Fruit fly (Drosophila melanogaster) whole organism, embryonic: ENCODE results near the gene CG3651.

Experiments
- CG11398 ChIP-seq: fragments of 200-800 bp; sonication (Bioruptor generic); optimal IDR thresholded peaks from 2 replicates; lab custom pipeline; 2016; ENCODE audit warnings: missing biosample characterization, missing genetic modification characterization
- CG13624 ChIP-seq: fragments of 200-800 bp; sonication (Bioruptor generic); optimal IDR thresholded peaks from 2 replicates; lab custom pipeline; 2016; ENCODE audit warnings: missing biosample characterization, missing genetic modification characterization
- CG4424 ChIP-seq: fragments of 200-800 bp; sonication (Bioruptor generic); optimal IDR thresholded peaks from 3 replicates; lab custom pipeline; 2016; ENCODE audit warnings: missing biosample characterization, missing genetic modification characterization
- CG7987 ChIP-seq: fragments of 200-800 bp; sonication (Bioruptor generic); optimal IDR thresholded peaks from 2 replicates; lab custom pipeline; 2018; ENCODE audit warnings: missing biosample characterization, mild to moderate bottlenecking, missing genetic modification characterization, moderate library complexity
- Camta ChIP-seq: fragments of 200-800 bp; sonication (Bioruptor generic); optimal IDR thresholded peaks from 2 replicates; lab custom pipeline; 2016; ENCODE audit warnings: missing biosample characterization, missing genetic modification characterization
- Usf ChIP-seq: fragments of 200-800 bp; sonication (Bioruptor generic); optimal IDR thresholded peaks from 2 replicates; lab custom pipeline; 2017; ENCODE audit warnings: missing genotype, missing biosample characterization, missing genetic modification characterization
- fru ChIP-seq: fragments of >200 bp; optimal IDR thresholded peaks from 2 replicates; lab custom pipeline; 2017
- gro ChIP-seq: fragments of 200-800 bp; sonication (Bioruptor generic); optimal IDR thresholded peaks from 2 replicates; lab custom pipeline; 2016; ENCODE audit warnings: missing biosample characterization, missing genetic modification characterization
- sisA ChIP-seq: fragments of 200-800 bp; sonication (Bioruptor generic); IDR thresholded peaks from 2 replicates; pipeline ENCODE4 v1.3.6; 2022; ENCODE audit warnings: missing biosample characterization, missing genetic modification characterization
- so ChIP-seq: fragments of 200-800 bp; sonication (Bioruptor generic); IDR thresholded peaks from 3 replicates; pipeline ENCODE4 v1.3.6; 2022; ENCODE audit warnings: missing biosample characterization, missing genetic modification characterization
- tll ChIP-seq, 2 experiments: fragments of 200-800 bp in 1 of 2; fragments of >200 bp in 1 of 2; sonication (Bioruptor generic) in 1 of 2; optimal IDR thresholded peaks; 2 replicates each; lab custom pipeline; 2017 to 2019; ENCODE audit warnings: missing biosample characterization in 2 of 2, missing genetic modification characterization in 2 of 2, mild to moderate bottlenecking in 1 of 2, moderate library complexity in 1 of 2

DNA sequence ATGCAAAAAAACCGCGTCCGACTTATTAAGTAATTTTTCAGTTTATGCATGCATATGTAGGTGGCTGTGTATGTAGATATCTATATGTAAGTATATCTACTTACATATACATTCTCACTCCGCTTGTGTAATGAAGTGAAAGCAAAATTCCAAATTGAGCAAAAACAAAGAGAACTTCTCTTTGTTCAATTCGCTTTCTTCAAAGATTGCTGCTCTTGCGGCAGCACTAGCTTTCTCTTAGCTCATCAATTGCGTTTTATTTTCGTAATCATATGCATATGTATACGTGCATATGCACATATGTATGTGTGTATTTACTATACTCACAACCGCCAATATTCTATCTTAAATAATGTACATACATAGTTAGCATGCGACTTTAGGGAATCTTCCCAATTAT is 27.6 kb downstream of the CG3651 start:
- TF ChIP-seq tll (GFP tag; optimal IDR thresholded peaks at IDR 0.05; lab: Kevin White, UChicago) (no peak), CG4424 (no peak), gro (no peak), sisA (GFP tag; lab: Robert Waterston, UW) (no peak), CG11398 (no peak), so (no peak), Usf (no peak), Camta (no peak), CG13624 (GFP tag; lab: Kevin White, UChicago) (no peak), fru (no peak), CG7987 (GFP tag; lab: Kevin White, UChicago) (no peak)
